Worm (Caenorhabditis elegans) whole organism, L4 larva: ENCODE data around the gene fbxb-90.

Experiments
- F49E8.2 ChIP-seq: sonication (generic microtip); optimal IDR thresholded peaks from 2 replicates; lab custom pipeline; 2016; ENCODE audit warnings: missing compliant biosample characterization, mild to moderate bottlenecking, missing genetic modification characterization, borderline replicate concordance
- Y75B8A.6 ChIP-seq: fragments of 200-800 bp; sonication (Bioruptor generic); IDR thresholded peaks from 2 replicates; pipeline ENCODE4 v1.3.6; 2022; ENCODE audit warnings: missing genetic modification reagents, missing genetic modification characterization, missing compliant biosample characterization
- ZK337.2 ChIP-seq: fragments of 200-800 bp; sonication (Bioruptor generic); IDR thresholded peaks from 2 replicates; pipeline ENCODE4 v1.3.6; 2022; ENCODE audit warnings: missing genetic modification reagents, missing genetic modification characterization, missing compliant biosample characterization
- aha-1 ChIP-seq: fragments of 150-350 bp; peaks from one replicate; lab custom pipeline; 2014; ENCODE audit warnings: missing biosample characterization, missing genetic modification characterization
- aly-2 ChIP-seq: sonication (generic microtip); optimal IDR thresholded peaks from 2 replicates; lab custom pipeline; 2018; ENCODE audit warnings: missing biosample characterization, missing genetic modification characterization
- ama-1 ChIP-seq: fragments of 150-350 bp; optimal IDR thresholded peaks from 2 replicates; lab custom pipeline; 2014; ENCODE audit warnings: inconsistent platforms, mixed read lengths
- arid-1 ChIP-seq: fragments of 200-800 bp; sonication (Bioruptor generic); conservative IDR thresholded peaks from 2 replicates; pipeline ENCODE4 v1.3.6; 2022; ENCODE audit warnings: missing genetic modification reagents, missing genetic modification characterization, missing compliant biosample characterization
- ceh-44 ChIP-seq: fragments of 200-800 bp; sonication (Bioruptor generic); IDR thresholded peaks from 2 replicates; pipeline ENCODE4 v1.3.6; 2022; ENCODE audit warnings: missing genetic modification reagents, missing genetic modification characterization, missing compliant biosample characterization
- ceh-82 ChIP-seq: sonication (generic microtip); optimal IDR thresholded peaks from 2 replicates; lab custom pipeline; 2017; ENCODE audit warnings: missing biosample characterization, missing genetic modification characterization
- cey-2 ChIP-seq: sonication (generic microtip); optimal IDR thresholded peaks from 3 replicates; lab custom pipeline; 2017; ENCODE audit warnings: missing genetic modification characterization, mild to moderate bottlenecking, missing compliant biosample characterization, antibody characterized with exemption, borderline replicate concordance; ENCODE audit not compliant: insufficient read depth
- dmd-8 ChIP-seq: fragments of 200-800 bp; sonication (Bioruptor generic); IDR thresholded peaks from 2 replicates; pipeline ENCODE4 v1.3.6; 2022; ENCODE audit warnings: missing genetic modification characterization, missing compliant biosample characterization
- dmd-9 ChIP-seq: fragments of 200-800 bp; sonication (Bioruptor generic); IDR thresholded peaks from 2 replicates; pipeline ENCODE4 v1.3.6; 2022; ENCODE audit warnings: missing genetic modification reagents, missing genetic modification characterization, missing compliant biosample characterization
- fkh-10 ChIP-seq: fragments of 150-350 bp; optimal IDR thresholded peaks from 2 replicates; lab custom pipeline; 2014; ENCODE audit warnings: missing biosample characterization, missing genetic modification reagents, missing genetic modification characterization
- gei-8 ChIP-seq: fragments of 200-800 bp; sonication (Bioruptor generic); optimal IDR thresholded peaks from 2 replicates; lab custom pipeline; 2018; ENCODE audit warnings: mild to moderate bottlenecking, missing genetic modification characterization, missing compliant biosample characterization
- hif-1 ChIP-seq, 2 experiments: sonication (generic microtip); optimal IDR thresholded peaks; 2 replicates each; lab custom pipeline; 2016 to 2017; ENCODE audit warnings: missing compliant biosample characterization in 2 of 2, missing genetic modification characterization in 2 of 2, missing genetic modification reagents in 2 of 2, missing genotype in 2 of 2, mild to moderate bottlenecking in 1 of 2
- lin-29 ChIP-seq: fragments of 200-800 bp; sonication (Bioruptor generic); IDR thresholded peaks from 2 replicates; pipeline ENCODE4 v1.3.6; 2022; ENCODE audit warnings: missing genetic modification reagents, missing genetic modification characterization, missing compliant biosample characterization
- lin-38 ChIP-seq: fragments of 200-800 bp; sonication (Bioruptor generic); IDR thresholded peaks from 2 replicates; pipeline ENCODE4 v1.3.6; 2022; ENCODE audit warnings: missing genetic modification reagents, missing genetic modification characterization, missing compliant biosample characterization
- lin-39 ChIP-seq: fragments of 150-350 bp; optimal IDR thresholded peaks from 2 replicates; lab custom pipeline; 2014; ENCODE audit warnings: missing biosample characterization, missing genetic modification reagents, missing genetic modification characterization
- lir-3 ChIP-seq: sonication (generic microtip); optimal IDR thresholded peaks from 2 replicates; lab custom pipeline; 2016; ENCODE audit warnings: mild to moderate bottlenecking, missing genetic modification characterization, missing compliant biosample characterization
- mdl-1 ChIP-seq, 2 experiments: fragments of 150-350 bp in 1 of 2; sonication (generic microtip) in 1 of 2; optimal IDR thresholded peaks; 2 replicates each; lab custom pipeline; 2014 to 2017; ENCODE audit warnings: missing biosample characterization in 2 of 2, missing genetic modification characterization in 2 of 2
- mdt-29 ChIP-seq: fragments of 200-800 bp; sonication (Bioruptor generic); IDR thresholded peaks from 2 replicates; pipeline ENCODE4 v1.3.6; 2022; ENCODE audit warnings: missing genetic modification reagents, missing genetic modification characterization, missing compliant biosample characterization
- mep-1 ChIP-seq: fragments of 150-350 bp; sonication (generic microtip); optimal IDR thresholded peaks from 3 replicates; lab custom pipeline; 2014; ENCODE audit warnings: missing biosample characterization, missing genetic modification characterization
- nhr-102 ChIP-seq: sonication (generic microtip); optimal IDR thresholded peaks from 2 replicates; lab custom pipeline; 2016; ENCODE audit warnings: mild to moderate bottlenecking, missing genetic modification characterization, moderate library complexity, missing compliant biosample characterization
- nhr-28 ChIP-seq: fragments of 150-350 bp; optimal IDR thresholded peaks from 2 replicates; lab custom pipeline; 2014; ENCODE audit warnings: missing biosample characterization, missing genetic modification characterization
- nhr-41 ChIP-seq: fragments of 200-800 bp; sonication (Bioruptor generic); IDR thresholded peaks from 2 replicates; pipeline ENCODE4 v1.3.6; 2022; ENCODE audit warnings: missing genetic modification reagents, missing genetic modification characterization, missing compliant biosample characterization
- nhr-42 ChIP-seq: fragments of 200-800 bp; sonication (Bioruptor generic); IDR thresholded peaks from 2 replicates; pipeline ENCODE4 v1.3.6; 2022; ENCODE audit warnings: missing genetic modification characterization, missing compliant biosample characterization
- nhr-48 ChIP-seq: sonication (generic microtip); optimal IDR thresholded peaks from 2 replicates; lab custom pipeline; 2016; ENCODE audit warnings: mild to moderate bottlenecking, missing genetic modification characterization, missing compliant biosample characterization
- nhr-6 ChIP-seq: fragments of 150-350 bp; optimal IDR thresholded peaks from 2 replicates; lab custom pipeline; 2014; ENCODE audit warnings: missing biosample characterization, missing genetic modification characterization
- nhr-77 ChIP-seq: fragments of 150-350 bp; optimal IDR thresholded peaks from 2 replicates; lab custom pipeline; 2014; ENCODE audit warnings: missing biosample characterization, missing genetic modification characterization
- snpc-4 ChIP-seq: fragments of 150-350 bp; optimal IDR thresholded peaks from 2 replicates; lab custom pipeline; 2014; ENCODE audit warnings: missing biosample characterization, missing genetic modification characterization
- spr-1 ChIP-seq: sonication (generic microtip); optimal IDR thresholded peaks from 2 replicates; lab custom pipeline; 2016; ENCODE audit warnings: mild to moderate bottlenecking, missing genetic modification characterization, missing compliant biosample characterization
- spr-3 ChIP-seq: fragments of 200-800 bp; sonication (Bioruptor generic); optimal IDR thresholded peaks from 2 replicates; lab custom pipeline; 2018; ENCODE audit warnings: mild to moderate bottlenecking, missing genetic modification characterization, missing compliant biosample characterization
- tag-97 ChIP-seq: fragments of 200-800 bp; sonication (Bioruptor generic); IDR thresholded peaks from 2 replicates; pipeline ENCODE4 v1.3.6; 2022; ENCODE audit warnings: missing genetic modification characterization, missing compliant biosample characterization
- tra-1 ChIP-seq: fragments of 200-800 bp; sonication (Bioruptor generic); IDR thresholded peaks from 2 replicates; pipeline ENCODE4 v1.3.6; 2022; ENCODE audit warnings: missing genetic modification reagents, missing genetic modification characterization, missing compliant biosample characterization
- unc-62 ChIP-seq, 3 experiments: fragments of 150-350 bp in 1 of 3; sonication (generic microtip); optimal IDR thresholded peaks in 2 of 3; peaks in 1 of 3; 1 replicate in 1 of 3; 2 replicates in 2 of 3; lab custom pipeline; 2014 to 2017; ENCODE audit warnings: missing biosample characterization in 3 of 3, missing genetic modification characterization in 3 of 3, missing genetic modification reagents in 3 of 3, missing genotype in 1 of 3
- zag-1 ChIP-seq: fragments of 150-350 bp; optimal IDR thresholded peaks from 2 replicates; lab custom pipeline; 2014; ENCODE audit warnings: missing biosample characterization, missing genetic modification characterization
- zfp-2 ChIP-seq: sonication (generic microtip); optimal IDR thresholded peaks from 2 replicates; lab custom pipeline; 2016; ENCODE audit warnings: mild to moderate bottlenecking, missing genetic modification characterization, missing compliant biosample characterization
- zip-11 ChIP-seq: fragments of 200-800 bp; sonication (Bioruptor generic); IDR thresholded peaks from 2 replicates; pipeline ENCODE4 v1.3.6; 2022; ENCODE audit warnings: missing genetic modification characterization, missing compliant biosample characterization

fbxb-90 gene

DNA sequence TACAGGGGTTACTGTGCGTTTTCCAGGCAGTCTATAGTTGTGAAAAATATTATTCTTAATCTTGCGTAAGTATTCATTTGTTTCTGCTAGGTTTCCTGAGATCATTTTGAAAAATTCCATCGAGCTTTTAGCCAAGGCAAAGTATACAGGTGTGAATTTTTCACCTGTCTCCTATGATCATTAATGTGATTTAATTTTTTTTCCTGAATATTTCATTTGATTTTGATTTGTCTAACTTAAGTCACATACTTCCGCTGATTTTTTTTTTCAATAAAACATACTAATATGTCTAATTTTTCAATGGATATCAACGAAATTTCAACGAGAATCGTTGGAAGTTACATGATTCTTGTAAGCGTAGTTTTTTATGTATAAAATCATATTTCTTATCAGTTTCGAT, 43.3 kb downstream of the fbxb-90 start, which contains the start of gene srx-108:
Gene srx-108 (plus strand): TSS at position 301 of the 400 bp plus-strand sequence.
- TF ChIP-seq F49E8.2 (no peak), nhr-77 (no peak), tag-97 (GFP tag; lab: Robert Waterston, UW) (no peak), nhr-42 (no peak), zip-11 (GFP tag; lab: Robert Waterston, UW) (no peak), hif-1 (tag; optimal IDR thresholded peaks at IDR 0.05; lab: Kevin White, UChicago) (no peak), lin-38 (GFP tag; lab: Robert Waterston, UW) (no peak), cey-2 (no peak), zag-1 (no peak), ama-1 (lab: Kevin White, UChicago) (no peak), nhr-28 (tag; lab: Kevin White, UChicago) (no peak), ceh-82 (tag; lab: Kevin White, UChicago) (no peak)

DNA sequence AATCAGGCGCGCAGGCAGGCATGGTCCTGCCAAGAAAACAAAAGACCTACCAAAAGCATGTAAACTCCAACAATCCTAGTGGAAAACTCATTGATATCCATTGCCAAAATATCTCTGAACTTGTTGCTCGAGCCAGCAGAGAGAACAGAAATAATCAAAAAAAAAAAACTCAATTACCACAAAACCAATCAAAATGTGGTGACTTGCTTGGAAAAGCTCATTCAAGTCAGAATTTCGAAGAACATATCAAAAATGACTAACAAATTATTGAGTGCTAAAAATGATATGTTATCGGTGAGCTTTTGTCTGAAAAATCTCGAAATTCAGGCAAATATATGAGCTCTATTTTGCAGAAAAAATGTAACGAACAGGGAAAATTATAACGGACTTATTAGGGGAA, 47.3 kb downstream of the fbxb-90 start, which contains the start of gene srx-105:
Gene srx-105 (minus strand): TSS at position 101 of the 400 bp plus-strand sequence.
- TF ChIP-seq nhr-6 (tag; lab: Kevin White, UChicago) (no peak), mdl-1 (tag; optimal IDR thresholded peaks at IDR 0.05; lab: Kevin White, UChicago) (no peak), dmd-9 (GFP tag; lab: Robert Waterston, UW) (no peak), unc-62 (GFP tag; optimal IDR thresholded peaks at IDR 0.05 in 1 of 2; lab: Kevin White, UChicago) (no peak), unc-62 (tag; optimal IDR thresholded peaks at IDR 0.05; lab: Kevin White, UChicago) (no peak), fkh-10 (GFP tag; lab: Kevin White, UChicago) (no peak), spr-3 (no peak), zfp-2 (tag; lab: Kevin White, UChicago) (no peak), gei-8 (GFP tag; lab: Kevin White, UChicago) (no peak), nhr-48 (tag; lab: Kevin White, UChicago) (no peak), ceh-82 (tag; lab: Kevin White, UChicago) (no peak), lin-29 (GFP tag; lab: Robert Waterston, UW) (no peak), snpc-4 (tag; lab: Kevin White, UChicago) (no peak), dmd-8 (GFP tag; lab: Robert Waterston, UW) (no peak), tra-1 (GFP tag; lab: Robert Waterston, UW) (no peak), aha-1 (tag; lab: Kevin White, UChicago) (no peak), lin-39 (no peak), mdt-29 (GFP tag; lab: Robert Waterston, UW) (no peak), arid-1 (no peak)

DNA sequence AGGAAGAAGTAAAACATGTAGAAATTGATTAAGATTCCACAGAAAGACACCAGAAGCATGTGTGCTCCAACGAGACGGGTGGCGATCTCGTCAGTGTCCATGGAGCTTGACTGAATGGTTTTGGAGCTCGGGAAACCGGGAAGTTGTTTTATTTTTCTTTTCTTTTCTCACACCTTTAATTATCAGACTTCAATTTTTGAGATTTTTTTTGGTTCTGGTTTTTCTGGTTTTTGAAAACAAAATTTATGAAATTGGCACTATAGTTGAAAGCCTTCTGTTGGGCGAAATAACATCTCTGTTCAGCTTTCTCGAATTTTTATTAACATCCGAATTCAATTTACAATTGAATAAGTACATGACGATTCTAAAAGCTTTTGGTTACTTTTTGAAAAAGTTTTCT, 49.0 kb downstream of the fbxb-90 start, which contains the start of gene srx-104:
Gene srx-104 (minus strand): TSS at position 101 of the 400 bp plus-strand sequence.
- TF ChIP-seq lir-3 (tag; lab: Kevin White, UChicago) (no peak), nhr-41 (GFP tag; lab: Robert Waterston, UW) (no peak), nhr-48 (tag; lab: Kevin White, UChicago) (no peak), mdl-1 (tag; optimal IDR thresholded peaks at IDR 0.05; lab: Kevin White, UChicago) (no peak), ceh-44 (GFP tag; lab: Robert Waterston, UW) (no peak), Y75B8A.6 (GFP tag; lab: Robert Waterston, UW) (no peak), tra-1 (GFP tag; lab: Robert Waterston, UW) (no peak), ZK337.2 (GFP tag; lab: Robert Waterston, UW) (no peak), aha-1 (tag; lab: Kevin White, UChicago) (no peak), aly-2 (tag; lab: Kevin White, UChicago) (no peak), mep-1 (tag; lab: Kevin White, UChicago) (no peak), ama-1 (lab: Kevin White, UChicago) (no peak), gei-8 (GFP tag; lab: Kevin White, UChicago) (no peak), spr-1 (tag; lab: Kevin White, UChicago) (no peak), dmd-8 (GFP tag; lab: Robert Waterston, UW) (no peak), lin-38 (GFP tag; lab: Robert Waterston, UW) (no peak), nhr-42 (no peak), nhr-102 (tag; lab: Kevin White, UChicago) (no peak), lin-29 (GFP tag; lab: Robert Waterston, UW) (no peak)
